Fruit fly (Drosophila melanogaster) whole organism, embryonic: ENCODE results near the gene alpha-Spec.

Experiments used
- Aef1 ChIP-seq: fragments of 200-800 bp; sonication (Bioruptor generic); IDR thresholded peaks from 3 replicates; pipeline ENCODE4 v1.3.6; 2022; ENCODE audit warnings: missing biosample characterization, missing genetic modification characterization
- Atf3 ChIP-seq: fragments of 200-800 bp; sonication (Bioruptor generic); optimal IDR thresholded peaks from 3 replicates; lab custom pipeline; 2016; ENCODE audit warnings: missing biosample characterization, missing genetic modification characterization
- BEAF-32 ChIP-seq: fragments of 200-800 bp; sonication (Bioruptor generic); optimal IDR thresholded peaks from 3 replicates; lab custom pipeline; 2017; ENCODE audit warnings: missing biosample characterization, missing genetic modification characterization, mild to moderate bottlenecking, moderate library complexity, missing genetic modification reagents
- CG10209 ChIP-seq: fragments of 200-800 bp; sonication (Bioruptor generic); optimal IDR thresholded peaks from 3 replicates; lab custom pipeline; 2017; ENCODE audit warnings: missing biosample characterization, mild to moderate bottlenecking, missing genetic modification characterization, missing genetic modification reagents
- CG11247 ChIP-seq: fragments of 200-800 bp; sonication (Bioruptor generic); IDR thresholded peaks from 2 replicates; pipeline ENCODE4 v1.3.6; 2022; ENCODE audit warnings: missing biosample characterization, missing genetic modification characterization
- CG11695 ChIP-seq: fragments of 200-800 bp; sonication (Bioruptor generic); IDR thresholded peaks from 3 replicates; pipeline ENCODE4 v1.3.6; 2022; ENCODE audit warnings: missing biosample characterization, missing genetic modification characterization
- CG11696 ChIP-seq: fragments of 200-800 bp; sonication (Bioruptor generic); IDR thresholded peaks from 2 replicates; pipeline ENCODE4 v1.3.6; 2022; ENCODE audit warnings: missing biosample characterization, missing genetic modification characterization
- CG12299 ChIP-seq: fragments of 200-800 bp; sonication (Bioruptor generic); optimal IDR thresholded peaks from 2 replicates; lab custom pipeline; 2018; ENCODE audit warnings: missing biosample characterization, mild to moderate bottlenecking, missing genetic modification characterization
- CG13287 ChIP-seq: fragments of 200-800 bp; sonication (Bioruptor generic); IDR thresholded peaks from 2 replicates; pipeline ENCODE4 v1.3.6; 2022; ENCODE audit warnings: missing biosample characterization, missing genetic modification characterization; ENCODE audit not compliant: partially characterized antibody
- CG13296 ChIP-seq: fragments of 200-800 bp; sonication (Bioruptor generic); optimal IDR thresholded peaks from 3 replicates; lab custom pipeline; 2018; ENCODE audit warnings: missing biosample characterization, mild to moderate bottlenecking, missing genetic modification characterization
- CG14014 ChIP-seq: fragments of 200-800 bp; sonication (Bioruptor generic); IDR thresholded peaks from 2 replicates; pipeline ENCODE4 v1.3.6; 2022; ENCODE audit warnings: missing biosample characterization, missing genetic modification characterization
- CG14667 ChIP-seq: fragments of 200-800 bp; sonication (Bioruptor generic); IDR thresholded peaks from 2 replicates; pipeline ENCODE4 v1.3.6; 2022; ENCODE audit warnings: missing biosample characterization, missing genetic modification characterization
- CG15073 ChIP-seq: fragments of 200-800 bp; sonication (Bioruptor generic); optimal IDR thresholded peaks from 2 replicates; lab custom pipeline; 2016; ENCODE audit warnings: missing biosample characterization, missing genetic modification characterization
- CG17186 ChIP-seq: fragments of 200-800 bp; sonication (Bioruptor generic); optimal IDR thresholded peaks from 3 replicates; lab custom pipeline; 2017; ENCODE audit warnings: missing biosample characterization, missing genetic modification reagents, missing genetic modification characterization
- CG17361 ChIP-seq: fragments of 200-800 bp; sonication (Bioruptor generic); IDR thresholded peaks from 3 replicates; pipeline ENCODE4 v1.3.6; 2022; ENCODE audit warnings: missing biosample characterization, missing genetic modification characterization
- CG17385 ChIP-seq: fragments of 200-800 bp; sonication (Bioruptor generic); optimal IDR thresholded peaks from 3 replicates; lab custom pipeline; 2018; ENCODE audit warnings: missing biosample characterization, mild to moderate bottlenecking, missing genetic modification characterization
- CG7839 ChIP-seq: fragments of 200-800 bp; sonication (Bioruptor generic); optimal IDR thresholded peaks from 3 replicates; lab custom pipeline; 2018; ENCODE audit warnings: missing biosample characterization, mild to moderate bottlenecking, missing genetic modification characterization, moderate library complexity
- CG7963 ChIP-seq: fragments of 200-800 bp; sonication (Bioruptor generic); IDR thresholded peaks from 3 replicates; pipeline ENCODE4 v1.3.6; 2022; ENCODE audit warnings: missing biosample characterization, missing genetic modification characterization; ENCODE audit not compliant: partially characterized antibody
- CG9817 ChIP-seq: fragments of 200-800 bp; sonication (Bioruptor generic); optimal IDR thresholded peaks from 2 replicates; lab custom pipeline; 2018; ENCODE audit warnings: missing biosample characterization, mild to moderate bottlenecking, missing genetic modification characterization, moderate library complexity
- CG9932 ChIP-seq: fragments of 200-800 bp; sonication (Bioruptor generic); IDR thresholded peaks from 2 replicates; pipeline ENCODE4 v1.3.6; 2022; ENCODE audit warnings: missing biosample characterization, missing genetic modification characterization
- CTCF ChIP-seq: fragments of 200-800 bp; sonication (Bioruptor generic); optimal IDR thresholded peaks from 2 replicates; lab custom pipeline; 2017; ENCODE audit warnings: missing biosample characterization, mild to moderate bottlenecking, missing genetic modification characterization, moderate library complexity
- Dip3 ChIP-seq: fragments of 200-800 bp; sonication (Bioruptor generic); optimal IDR thresholded peaks from 3 replicates; lab custom pipeline; 2016; ENCODE audit warnings: missing biosample characterization, missing genetic modification characterization
- Gug ChIP-seq: fragments of 200-800 bp; sonication (Bioruptor generic); IDR thresholded peaks from 4 replicates; pipeline ENCODE4 v1.3.6; 2022; ENCODE audit warnings: missing biosample characterization, missing genetic modification characterization
- HmgZ ChIP-seq: fragments of 200-800 bp; sonication (Bioruptor generic); optimal IDR thresholded peaks from 2 replicates; lab custom pipeline; 2018; ENCODE audit warnings: missing biosample characterization, mild to moderate bottlenecking, missing genetic modification characterization
- Lhr ChIP-seq: fragments of 200-800 bp; sonication (Bioruptor generic); optimal IDR thresholded peaks from 3 replicates; lab custom pipeline; 2017; ENCODE audit warnings: mild to moderate bottlenecking, missing biosample characterization, missing genetic modification reagents, missing genetic modification characterization
- MBD-R2 ChIP-seq: fragments of 200-800 bp; sonication (Bioruptor generic); IDR thresholded peaks from 2 replicates; pipeline ENCODE4 v1.3.6; 2022; ENCODE audit warnings: missing biosample characterization, missing genetic modification characterization
- Med ChIP-seq: fragments of 200-800 bp; sonication (Bioruptor generic); peaks from one replicate; lab custom pipeline; 2016; ENCODE audit warnings: missing biosample characterization, missing genetic modification characterization, mild to moderate bottlenecking, inconsistent platforms, moderate library complexity
- Oli ChIP-seq: fragments of 200-800 bp; sonication (Bioruptor generic); optimal IDR thresholded peaks from 2 replicates; lab custom pipeline; 2018; ENCODE audit warnings: missing biosample characterization, mild to moderate bottlenecking, missing genetic modification characterization, moderate library complexity
- PHDP ChIP-seq: fragments of 200-800 bp; sonication (Bioruptor generic); optimal IDR thresholded peaks from 3 replicates; lab custom pipeline; 2018; ENCODE audit warnings: missing biosample characterization, mild to moderate bottlenecking, missing genetic modification characterization, moderate library complexity
- Sox102F ChIP-seq: fragments of 200-800 bp; sonication (Bioruptor generic); optimal IDR thresholded peaks from 2 replicates; lab custom pipeline; 2018; ENCODE audit warnings: missing biosample characterization, mild to moderate bottlenecking, missing genetic modification characterization, moderate library complexity
- Stat92E ChIP-seq, 3 experiments: fragments of >200 bp in 2 of 3; fragments of 200-800 bp in 1 of 3; sonication (Bioruptor generic) in 1 of 3; optimal IDR thresholded peaks; 2 replicates each; lab custom pipeline; 2017 to 2019; ENCODE audit warnings: missing biosample characterization in 3 of 3, missing genetic modification characterization in 3 of 3, mild to moderate bottlenecking in 1 of 3, moderate library complexity in 1 of 3
- ab ChIP-seq: fragments of 200-800 bp; sonication (Bioruptor generic); optimal IDR thresholded peaks from 2 replicates; lab custom pipeline; 2016; ENCODE audit warnings: missing biosample characterization, missing genetic modification characterization
- ara ChIP-seq: fragments of 200-800 bp; sonication (Bioruptor generic); IDR thresholded peaks from 2 replicates; pipeline ENCODE4 v1.3.6; 2022; ENCODE audit warnings: missing biosample characterization, missing genetic modification characterization
- ato ChIP-seq: fragments of 200-800 bp; sonication (Bioruptor generic); IDR thresholded peaks from 2 replicates; pipeline ENCODE4 v1.3.6; 2022; ENCODE audit warnings: missing biosample characterization, missing genetic modification characterization; ENCODE audit not compliant: partially characterized antibody
- br ChIP-seq: fragments of >200 bp; optimal IDR thresholded peaks from 2 replicates; lab custom pipeline; 2017
- chinmo ChIP-seq: fragments of 200-800 bp; sonication (Bioruptor generic); IDR thresholded peaks from 4 replicates; pipeline ENCODE4 v1.3.6; 2022; ENCODE audit warnings: missing biosample characterization, missing genetic modification characterization; ENCODE audit not compliant: partially characterized antibody
- dimm ChIP-seq: fragments of 200-800 bp; sonication (Bioruptor generic); IDR thresholded peaks from 2 replicates; pipeline ENCODE4 v1.3.6; 2022; ENCODE audit warnings: missing biosample characterization, missing genetic modification characterization
- dmrt11E ChIP-seq: fragments of 200-800 bp; sonication (Bioruptor generic); optimal IDR thresholded peaks from 3 replicates; lab custom pipeline; 2018; ENCODE audit warnings: missing biosample characterization, mild to moderate bottlenecking, missing genetic modification characterization, moderate library complexity
- emc ChIP-seq: fragments of 200-800 bp; sonication (Bioruptor generic); optimal IDR thresholded peaks from 2 replicates; lab custom pipeline; 2016; ENCODE audit warnings: missing biosample characterization, missing genetic modification characterization
- pros ChIP-seq: fragments of 200-800 bp; sonication (Bioruptor generic); optimal IDR thresholded peaks from 3 replicates; lab custom pipeline; 2019; ENCODE audit warnings: missing biosample characterization, mild to moderate bottlenecking, missing genetic modification characterization, moderate library complexity
- pzg ChIP-seq: fragments of 200-800 bp; sonication (Bioruptor generic); optimal IDR thresholded peaks from 3 replicates; lab custom pipeline; 2018; ENCODE audit warnings: missing biosample characterization, mild to moderate bottlenecking, missing genetic modification characterization, moderate library complexity
- schlank ChIP-seq: fragments of 200-800 bp; sonication (Bioruptor generic); optimal IDR thresholded peaks from 2 replicates; lab custom pipeline; 2018; ENCODE audit warnings: missing biosample characterization, mild to moderate bottlenecking, missing genetic modification characterization
- sens ChIP-seq: fragments of 200-800 bp; sonication (Bioruptor generic); peaks from one replicate; lab custom pipeline; 2016; ENCODE audit warnings: missing biosample characterization, missing genetic modification characterization
- sna ChIP-seq: fragments of 200-800 bp; sonication (Bioruptor generic); IDR thresholded peaks from 2 replicates; pipeline ENCODE4 v1.3.6; 2022; ENCODE audit warnings: missing biosample characterization, missing genetic modification characterization; ENCODE audit not compliant: partially characterized antibody
- ssp ChIP-seq: fragments of 200-800 bp; sonication (Bioruptor generic); IDR thresholded peaks from 2 replicates; pipeline ENCODE4 v1.3.6; 2022; ENCODE audit warnings: missing biosample characterization, missing genetic modification characterization
- tap ChIP-seq: fragments of 200-800 bp; optimal IDR thresholded peaks from 3 replicates; lab custom pipeline; 2019; ENCODE audit warnings: missing biosample characterization, mild to moderate bottlenecking, missing genetic modification characterization, moderate library complexity
- ttk ChIP-seq: fragments of 200-800 bp; sonication (Bioruptor generic); IDR thresholded peaks from 2 replicates; pipeline ENCODE4 v2.1.2; 2022; ENCODE audit warnings: missing biosample characterization, missing genetic modification characterization
- unpg ChIP-seq: fragments of 200-800 bp; sonication (Bioruptor generic); optimal IDR thresholded peaks from 3 replicates; lab custom pipeline; 2018; ENCODE audit warnings: missing biosample characterization, mild to moderate bottlenecking, missing genetic modification characterization, moderate library complexity
- z ChIP-seq: fragments of 200-800 bp; sonication (Bioruptor generic); IDR thresholded peaks from 3 replicates; pipeline ENCODE4 v1.3.6; 2022; ENCODE audit warnings: missing biosample characterization, missing genetic modification characterization
- zen ChIP-seq: fragments of 200-800 bp; sonication (Bioruptor generic); optimal IDR thresholded peaks from 3 replicates; lab custom pipeline; 2018; ENCODE audit warnings: missing biosample characterization, mild to moderate bottlenecking, missing genetic modification characterization, moderate library complexity

Gene alpha-Spec

dm6 chr3L:1777249-1777648 lies 17.9 kb downstream of the alpha-Spec start, which contains the start of the genes CG2021 and mRpL46 (continued):
- TF ChIP-seq ato (GFP tag; lab: Robert Waterston, UW) = peak; percentile 32; the same call in 1 of the 2 replicates
- no peak for TF ChIP-seq emc
- TF ChIP-seq ttk = no peak
- TF ChIP-seq MBD-R2 (GFP tag; lab: Robert Waterston, UW) = peak; percentile 86
- no peak for TF ChIP-seq ara (GFP tag; lab: Robert Waterston, UW)
- TF ChIP-seq pros (GFP tag; lab: Kevin White, UChicago) = no peak
- no peak for TF ChIP-seq Lhr (GFP tag; lab: Kevin White, UChicago)
- peak; percentile 49; the same call in 1 of the 3 replicates for TF ChIP-seq CG7963
- TF ChIP-seq ab = no peak
- no peak for TF ChIP-seq tap (tag; lab: Kevin White, UChicago)
- no peak for TF ChIP-seq schlank
- no peak for TF ChIP-seq Sox102F (GFP tag; lab: Kevin White, UChicago)
- TF ChIP-seq CTCF (GFP tag; lab: Kevin White, UChicago) = no peak
- no peak for TF ChIP-seq PHDP (tag; lab: Kevin White, UChicago)
- no peak for TF ChIP-seq dimm
- TF ChIP-seq ssp (GFP tag; lab: Robert Waterston, UW) = no peak
- no peak for TF ChIP-seq CG10209 (GFP tag; lab: Kevin White, UChicago)
- TF ChIP-seq dmrt11E (tag; lab: Kevin White, UChicago) = no peak
- no peak for TF ChIP-seq zen (tag; lab: Kevin White, UChicago)
- no peak for TF ChIP-seq CG12299 (tag; lab: Kevin White, UChicago)
- peak; percentile 48; the same call in 1 of the 2 replicates for TF ChIP-seq sna (GFP tag; lab: Robert Waterston, UW)
- TF ChIP-seq Stat92E (GFP tag; optimal IDR thresholded peaks at IDR 0.05; lab: Kevin White, UChicago) = no peak
- no peak for TF ChIP-seq CG15073 (GFP tag; lab: Kevin White, UChicago)
- TF ChIP-seq CG11695 = no peak
- TF ChIP-seq chinmo (GFP tag; lab: Robert Waterston, UW) = no peak
- no peak for TF ChIP-seq Oli (tag; lab: Kevin White, UChicago)
- TF ChIP-seq pzg (GFP tag; lab: Kevin White, UChicago) = peak; percentile 24
- TF ChIP-seq CG14014 (GFP tag; lab: Robert Waterston, UW) = no peak
- no peak for TF ChIP-seq CG13296
- peak; percentile 8 for TF ChIP-seq BEAF-32
- no peak for TF ChIP-seq Atf3 (GFP tag; lab: Kevin White, UChicago)

dm6 chr3L:1774713-1775648 lies 20.1 kb downstream of the alpha-Spec start, which contains the start of the genes CG13933 and PolD2:
TSS of gene CG13933 (minus strand) at chr3L:1775147.
TSS of gene PolD2 (plus strand) at chr3L:1775633.
- TF ChIP-seq CG11696 (GFP tag; lab: Robert Waterston, UW) (peak; percentile 75), Dip3 (GFP tag; lab: Kevin White, UChicago) (peak; percentile 77), CG17186 (GFP tag; lab: Kevin White, UChicago) (peak; percentile 55), CG17385 (GFP tag; lab: Kevin White, UChicago) (peak; percentile 98), sens (GFP tag; lab: Kevin White, UChicago) (peak; percentile 94), unpg (peak; percentile 98), CG9817 (tag; lab: Kevin White, UChicago) (peak; percentile 97), z (GFP tag; lab: Robert Waterston, UW) (no peak), br (lab: Kevin White, UChicago) (no peak), Gug (GFP tag; lab: Robert Waterston, UW) (peak; percentile 67; the same call in 2 of the 4 replicates), Med (GFP tag; lab: Kevin White, UChicago) (peak; percentile 96), CG11247 (peak; percentile 90), HmgZ (peak; percentile 96), Aef1 (peak; percentile 98), CG17361 (GFP tag; lab: Robert Waterston, UW) (no peak), CG14667 (GFP tag; lab: Robert Waterston, UW) (peak; percentile 91), CG9932 (peak; percentile 99), CG7839 (tag; lab: Kevin White, UChicago) (peak; percentile 98), ab (peak; percentile 75), CG13287 (peak; percentile 86)
